Fruit fly (Drosophila melanogaster) ovary, adult (tissue): ENCODE measurements around the gene FDY.

ENCODE experiments used
- CG17801 ChIP-seq: fragments of 200-800 bp; optimal IDR thresholded peaks from 2 replicates; lab custom pipeline; 2019; ENCODE audit warnings: missing biosample characterization, mild to moderate bottlenecking, missing genetic modification characterization, moderate library complexity; ENCODE audit not compliant: partially characterized antibody

FDY gene

DNA sequence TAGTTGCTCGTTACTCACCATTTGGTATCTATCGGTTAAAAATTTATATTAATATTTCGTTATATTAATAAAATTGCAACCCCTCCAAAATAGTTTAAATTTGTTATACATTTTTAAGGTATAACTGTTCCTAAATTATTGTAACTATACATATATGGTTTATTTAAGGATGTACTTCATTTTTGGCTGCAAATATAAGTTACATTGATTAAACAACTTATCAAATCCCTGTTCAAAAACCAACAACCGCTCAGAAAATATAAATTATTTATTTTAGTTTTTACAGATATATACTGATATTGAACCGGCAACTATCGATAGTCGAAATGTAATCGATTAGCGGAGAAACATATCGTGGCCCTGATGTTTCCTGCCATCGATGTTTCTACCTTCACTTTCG lies at the start of gene FDY:
TSS of gene FDY (plus strand) at position 301 of the 400 bp plus-strand sequence.
- no peak for TF ChIP-seq CG17801 (GFP tag; lab: Kevin White, UChicago)
